Worm (Caenorhabditis elegans): ENCODE data around the gene nphp-1.

nphp-1 gene

ce11 chrII:10639110-10639509, 12.9 kb downstream of the nphp-1 start, which contains the start of gene M28.9:
Gene M28.9, plus strand, starts transcription at chrII:10639410.
- TF ChIP-seq pes-1 (GFP tag; IDR thresholded peaks at IDR 0.05): no peak
- no peak for TF ChIP-seq F13C5.2 (tag; optimal IDR thresholded peaks at IDR 0.05)
- TF ChIP-seq ceh-13 (GFP tag; optimal IDR thresholded peaks at IDR 0.05): no peak
- TF ChIP-seq scrt-1 (GFP tag; IDR thresholded peaks at IDR 0.05): no peak
- TF ChIP-seq hmg-4 (GFP tag; optimal IDR thresholded peaks at IDR 0.05): no peak

DNA sequence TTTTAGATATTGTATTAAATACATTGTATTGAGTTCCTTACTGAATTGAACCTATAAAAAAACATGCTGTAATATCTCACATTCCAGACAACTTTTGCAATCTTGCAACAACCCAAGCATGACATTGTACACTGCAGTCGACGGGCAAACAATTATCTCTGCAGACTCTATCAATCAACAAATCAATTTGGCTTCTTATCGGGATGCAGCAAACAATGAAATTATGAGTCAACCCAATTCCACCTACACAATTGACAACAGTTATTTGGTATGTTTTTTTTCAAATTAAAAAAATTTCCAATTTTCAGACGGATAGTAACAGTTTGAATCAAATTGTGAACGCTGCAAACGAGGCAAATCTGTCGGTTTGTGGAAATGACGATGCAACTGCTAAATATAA, 21.1 kb downstream of the nphp-1 start:
- TF ChIP-seq ama-1 (optimal IDR thresholded peaks at IDR 0.05): no peak
- TF ChIP-seq aly-1 (tag; optimal IDR thresholded peaks at IDR 0.05): no peak
- TF ChIP-seq tbx-37 (GFP tag; conservative IDR thresholded peaks at IDR 0.05): no peak
- TF ChIP-seq ceh-36 (tag; optimal IDR thresholded peaks at IDR 0.05): no peak
- no peak for TF ChIP-seq ceh-13 (GFP tag; optimal IDR thresholded peaks at IDR 0.05)
- TF ChIP-seq hnd-1 (tag; optimal IDR thresholded peaks at IDR 0.05): no peak
- no peak for TF ChIP-seq B0310.2 (tag; optimal IDR thresholded peaks at IDR 0.05)
- TF ChIP-seq ets-7 (tag; optimal IDR thresholded peaks at IDR 0.05): no peak
- no peak for TF ChIP-seq F13C5.2 (tag; optimal IDR thresholded peaks at IDR 0.05)
- no peak for TF ChIP-seq hmbx-1 (tag; optimal IDR thresholded peaks at IDR 0.05)
- TF ChIP-seq tbx-11 (GFP tag; IDR thresholded peaks at IDR 0.05): no peak
- no peak for TF ChIP-seq sea-1 (GFP tag; conservative IDR thresholded peaks at IDR 0.05)
- no peak for TF ChIP-seq flt-1 (GFP tag; IDR thresholded peaks at IDR 0.05)
- no peak for TF ChIP-seq scrt-1 (GFP tag; IDR thresholded peaks at IDR 0.05)
- no peak for TF ChIP-seq tra-4 (tag; optimal IDR thresholded peaks at IDR 0.05)
- TF ChIP-seq hmg-4 (GFP tag; optimal IDR thresholded peaks at IDR 0.05): no peak
- no peak for TF ChIP-seq pes-1 (GFP tag; IDR thresholded peaks at IDR 0.05)

- no peak for TF ChIP-seq hnd-1 (tag; optimal IDR thresholded peaks at IDR 0.05)
- TF ChIP-seq ets-7 (tag; optimal IDR thresholded peaks at IDR 0.05): no peak
- TF ChIP-seq sea-1 (GFP tag; conservative IDR thresholded peaks at IDR 0.05): no peak
- no peak for TF ChIP-seq tbx-37 (GFP tag; conservative IDR thresholded peaks at IDR 0.05)
These were observed 24.1 kb downstream of the nphp-1 start, which contains the start of gene M28.8 for ce11 chrII:10627963-10628362. Gene M28.8, plus strand, starts transcription at chrII:10628263.

- no peak for TF ChIP-seq hnd-1 (tag; optimal IDR thresholded peaks at IDR 0.05)
- no peak for TF ChIP-seq ama-1 (optimal IDR thresholded peaks at IDR 0.05)
- TF ChIP-seq hmbx-1 (tag; optimal IDR thresholded peaks at IDR 0.05): no peak
- no peak for TF ChIP-seq hmg-4 (GFP tag; optimal IDR thresholded peaks at IDR 0.05)
- TF ChIP-seq tbx-37 (GFP tag; conservative IDR thresholded peaks at IDR 0.05): no peak
- TF ChIP-seq ceh-13 (GFP tag; optimal IDR thresholded peaks at IDR 0.05): no peak
- TF ChIP-seq sea-1 (GFP tag; conservative IDR thresholded peaks at IDR 0.05): no peak
- TF ChIP-seq tbx-11 (GFP tag; IDR thresholded peaks at IDR 0.05): no peak
- no peak for TF ChIP-seq flt-1 (GFP tag; IDR thresholded peaks at IDR 0.05)
- TF ChIP-seq B0310.2 (tag; optimal IDR thresholded peaks at IDR 0.05): no peak
These were observed 25.0 kb downstream of the nphp-1 start for ce11 chrII:10627086-10627485.

ce11 chrII:10621965-10622364, 30.1 kb downstream of the nphp-1 start, which contains the start of gene cutl-9:
Gene cutl-9, plus strand, starts transcription at chrII:10622265.
- no peak for TF ChIP-seq ets-7 (tag; optimal IDR thresholded peaks at IDR 0.05)

DNA sequence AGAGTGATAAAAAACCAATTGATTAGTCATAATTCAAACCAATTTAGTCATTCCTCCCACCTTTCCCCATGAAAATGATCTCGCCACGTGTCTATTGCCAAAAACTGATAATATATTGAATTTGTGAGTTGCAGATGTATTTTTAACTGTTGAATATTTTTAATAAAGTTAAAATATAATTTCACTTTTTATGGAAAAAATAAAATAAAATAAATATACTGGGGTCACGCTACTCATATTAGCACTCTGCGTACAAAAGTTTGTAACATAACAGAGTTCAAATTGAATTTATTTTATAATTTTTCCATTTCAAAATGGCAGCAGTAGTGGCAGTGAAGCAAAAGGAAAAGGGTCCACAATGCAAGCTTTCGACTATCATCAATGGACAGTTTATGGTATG, 33.9 kb downstream of the nphp-1 start, which contains the start of gene C14A4.13:
TSS of gene C14A4.13 (plus strand) at position 301 of the 400 bp plus-strand sequence.
- no peak for TF ChIP-seq ceh-36 (tag; optimal IDR thresholded peaks at IDR 0.05)

DNA sequence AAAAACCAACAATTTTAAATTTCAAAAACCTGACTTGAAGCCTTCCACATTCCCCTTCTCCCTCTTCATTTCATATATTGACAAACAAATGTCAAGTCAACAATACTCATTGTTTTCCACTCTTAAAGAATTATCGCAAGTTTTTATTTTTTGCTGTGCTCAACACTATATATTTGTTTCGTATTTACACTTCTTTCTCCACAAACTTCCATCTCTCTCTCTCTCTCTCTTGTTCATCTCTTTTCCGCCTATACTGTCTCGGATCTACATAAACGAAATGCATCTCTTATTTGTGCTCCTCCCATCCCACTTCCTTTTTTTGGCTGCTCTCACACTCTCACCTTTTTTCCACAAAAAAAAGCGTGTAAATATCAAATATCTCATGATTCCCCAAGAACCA, 39.3 kb downstream of the nphp-1 start, which contains the start of gene C14A4.12:
TSS of gene C14A4.12 (plus strand) at position 301 of the 400 bp plus-strand sequence.
- TF ChIP-seq ets-7 (tag; optimal IDR thresholded peaks at IDR 0.05) (no peak), hnd-1 (tag; optimal IDR thresholded peaks at IDR 0.05) (no peak), sea-1 (GFP tag; conservative IDR thresholded peaks at IDR 0.05) (no peak), hmg-4 (GFP tag; optimal IDR thresholded peaks at IDR 0.05) (no peak), tra-4 (tag; optimal IDR thresholded peaks at IDR 0.05) (no peak)

DNA sequence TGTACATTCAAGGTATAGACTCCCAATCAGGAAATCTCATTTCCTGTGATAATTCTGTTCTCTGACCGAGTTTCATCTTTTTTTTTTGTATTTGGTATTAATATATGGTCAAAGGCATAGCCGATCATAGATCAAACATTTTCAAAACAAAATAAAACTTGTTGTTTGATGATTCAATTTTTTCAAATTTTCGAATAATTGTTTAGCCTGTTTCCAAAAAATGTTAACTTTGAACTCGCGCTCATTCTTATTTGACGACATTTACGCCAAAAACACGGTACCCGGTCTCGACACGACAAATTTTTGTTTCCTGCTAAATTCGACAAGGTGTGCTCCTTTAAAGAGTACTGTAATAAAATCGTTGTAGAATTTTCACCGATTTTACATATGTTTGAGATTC, 43.2 kb downstream of the nphp-1 start:
- TF ChIP-seq scrt-1 (GFP tag; IDR thresholded peaks at IDR 0.05) (no peak), ceh-13 (GFP tag; optimal IDR thresholded peaks at IDR 0.05) (no peak), hnd-1 (tag; optimal IDR thresholded peaks at IDR 0.05) (no peak), tbx-37 (GFP tag; conservative IDR thresholded peaks at IDR 0.05) (no peak), ama-1 (optimal IDR thresholded peaks at IDR 0.05) (no peak), tra-4 (tag; optimal IDR thresholded peaks at IDR 0.05) (no peak), F13C5.2 (tag; optimal IDR thresholded peaks at IDR 0.05) (no peak), tbx-11 (GFP tag; IDR thresholded peaks at IDR 0.05) (no peak), ceh-36 (tag; optimal IDR thresholded peaks at IDR 0.05) (no peak), hmbx-1 (tag; optimal IDR thresholded peaks at IDR 0.05) (no peak), pes-1 (GFP tag; IDR thresholded peaks at IDR 0.05) (no peak), aly-1 (tag; optimal IDR thresholded peaks at IDR 0.05) (no peak), flt-1 (GFP tag; IDR thresholded peaks at IDR 0.05) (no peak), hmg-4 (GFP tag; optimal IDR thresholded peaks at IDR 0.05) (no peak)

DNA sequence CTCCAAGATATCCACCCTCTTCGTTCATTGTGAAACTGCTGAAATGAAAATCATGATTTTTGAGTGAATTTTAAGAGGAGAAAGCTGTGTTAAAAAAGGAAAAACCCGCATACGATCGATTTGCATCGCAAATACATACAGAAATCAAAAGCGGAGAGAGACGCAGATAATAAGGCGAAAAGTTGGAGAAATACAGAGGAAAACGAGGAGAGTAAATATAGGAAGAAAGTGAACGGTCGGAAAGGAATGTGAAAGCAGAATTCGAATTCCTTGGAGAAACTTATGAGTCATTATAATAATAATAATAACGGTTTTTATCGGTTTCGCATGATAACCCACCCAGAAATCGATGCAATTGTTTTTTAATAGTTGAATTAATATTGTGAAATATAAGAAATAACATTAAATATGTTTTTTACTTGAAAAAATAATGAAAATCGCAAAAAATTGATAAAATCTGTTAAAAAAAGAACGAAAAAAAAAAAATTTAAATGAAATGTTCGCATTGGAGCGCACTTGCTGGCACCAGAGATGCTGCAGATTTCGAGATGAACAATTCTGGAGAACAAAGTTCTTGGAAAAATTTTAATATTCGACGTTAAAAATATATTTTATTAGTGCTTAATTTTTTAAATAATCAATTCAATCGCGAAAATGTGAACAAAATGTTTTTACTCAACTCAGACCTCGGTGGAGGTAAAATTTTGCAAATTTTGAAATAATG, 44.7 kb downstream of the nphp-1 start, which contains the start of gene ccm-3:
TSS of gene ccm-3 (minus strand) at position 38 of the 724 bp plus-strand sequence.
- TF ChIP-seq ama-1 (optimal IDR thresholded peaks at IDR 0.05): no peak
- no peak for TF ChIP-seq pes-1 (GFP tag; IDR thresholded peaks at IDR 0.05)
- no peak for TF ChIP-seq tbx-37 (GFP tag; conservative IDR thresholded peaks at IDR 0.05)
- no peak for TF ChIP-seq scrt-1 (GFP tag; IDR thresholded peaks at IDR 0.05)
- no peak for TF ChIP-seq hmg-4 (GFP tag; optimal IDR thresholded peaks at IDR 0.05)
- no peak for TF ChIP-seq flt-1 (GFP tag; IDR thresholded peaks at IDR 0.05)
- TF ChIP-seq F13C5.2 (tag; optimal IDR thresholded peaks at IDR 0.05): no peak
- TF ChIP-seq ceh-36 (tag; optimal IDR thresholded peaks at IDR 0.05): no peak
- TF ChIP-seq aly-1 (tag; optimal IDR thresholded peaks at IDR 0.05): no peak
- TF ChIP-seq ceh-13 (GFP tag; optimal IDR thresholded peaks at IDR 0.05): no peak
- no peak for TF ChIP-seq hmbx-1 (tag; optimal IDR thresholded peaks at IDR 0.05)
- no peak for TF ChIP-seq B0310.2 (tag; optimal IDR thresholded peaks at IDR 0.05)
- no peak for TF ChIP-seq ets-7 (tag; optimal IDR thresholded peaks at IDR 0.05)
- TF ChIP-seq tra-4 (tag; optimal IDR thresholded peaks at IDR 0.05): no peak
- TF ChIP-seq tbx-11 (GFP tag; IDR thresholded peaks at IDR 0.05): no peak
- no peak for TF ChIP-seq sea-1 (GFP tag; conservative IDR thresholded peaks at IDR 0.05)
- no peak for TF ChIP-seq hnd-1 (tag; optimal IDR thresholded peaks at IDR 0.05)
